Worm (Caenorhabditis elegans): ENCODE results near the gene F46F5.8.

- TF ChIP-seq fos-1 (tag; optimal IDR thresholded peaks at IDR 0.05) = no peak
- TF ChIP-seq ztf-11 (tag; optimal IDR thresholded peaks at IDR 0.05) = no peak
- no peak for TF ChIP-seq unc-39 (tag; optimal IDR thresholded peaks at IDR 0.05)
- TF ChIP-seq lin-11 (tag; optimal IDR thresholded peaks at IDR 0.05) = no peak
- no peak for TF ChIP-seq nhr-25 (tag; optimal IDR thresholded peaks at IDR 0.05)
- TF ChIP-seq ama-1 (optimal IDR thresholded peaks at IDR 0.05) = no peak
- TF ChIP-seq alr-1 (tag; optimal IDR thresholded peaks at IDR 0.05) = no peak
- TF ChIP-seq ztf-4 (tag; optimal IDR thresholded peaks at IDR 0.05) = no peak
- no peak for TF ChIP-seq unc-55 (GFP tag; optimal IDR thresholded peaks at IDR 0.05)
- no peak for TF ChIP-seq blmp-1 (tag; optimal IDR thresholded peaks at IDR 0.05; ENCODE audit: insufficient read depth)
Measured at ce11 chrII:803009-803408, 18.4 kb downstream of the F46F5.8 start, which contains the start of gene F46F5.13.

Data from whole organism, L2 larva.